Worm (Caenorhabditis elegans) whole organism, early embryonic: ENCODE measurements around the gene srx-9.

Experiments
- B0310.2 ChIP-seq: sonication (generic microtip); optimal IDR thresholded peaks from 2 replicates; lab custom pipeline; 2016; ENCODE audit warnings: mild to moderate bottlenecking, missing genetic modification characterization, missing compliant biosample characterization
- F13C5.2 ChIP-seq: sonication (generic microtip); optimal IDR thresholded peaks from 2 replicates; lab custom pipeline; 2017; ENCODE audit warnings: mild to moderate bottlenecking, missing genetic modification characterization, inconsistent platforms, missing compliant biosample characterization
- aly-1 ChIP-seq: sonication (generic microtip); optimal IDR thresholded peaks from 2 replicates; lab custom pipeline; 2016; ENCODE audit warnings: missing genetic modification characterization, missing compliant biosample characterization
- ama-1 ChIP-seq: fragments of 150-350 bp; optimal IDR thresholded peaks from 2 replicates; lab custom pipeline; 2014
- ceh-36 ChIP-seq: sonication (generic microtip); optimal IDR thresholded peaks from 2 replicates; lab custom pipeline; 2016; ENCODE audit warnings: missing genetic modification characterization, inconsistent platforms, missing compliant biosample characterization
- ets-7 ChIP-seq: sonication (generic microtip); optimal IDR thresholded peaks from 2 replicates; lab custom pipeline; 2016; ENCODE audit warnings: missing genotype, missing genetic modification characterization, missing compliant biosample characterization
- flt-1 ChIP-seq: fragments of 200-800 bp; sonication (Bioruptor generic); IDR thresholded peaks from 2 replicates; pipeline ENCODE4 v1.3.6; 2022; ENCODE audit warnings: missing genetic modification characterization, missing compliant biosample characterization
- pes-1 ChIP-seq: fragments of 200-800 bp; sonication (Bioruptor generic); IDR thresholded peaks from 2 replicates; pipeline ENCODE4 v1.3.6; 2022; ENCODE audit warnings: missing genetic modification reagents, missing genetic modification characterization, missing compliant biosample characterization
- sea-1 ChIP-seq: fragments of 200-800 bp; sonication (Bioruptor generic); conservative IDR thresholded peaks from 2 replicates; pipeline ENCODE4 v1.3.6; 2022; ENCODE audit warnings: missing genetic modification characterization, missing compliant biosample characterization
- tbx-37 ChIP-seq: fragments of 200-800 bp; sonication (Bioruptor generic); conservative IDR thresholded peaks from 2 replicates; pipeline ENCODE4 v1.3.6; 2022; ENCODE audit warnings: missing genetic modification reagents, missing genetic modification characterization, missing compliant biosample characterization
- tra-4 ChIP-seq: sonication (generic microtip); optimal IDR thresholded peaks from 2 replicates; lab custom pipeline; 2017; ENCODE audit warnings: missing genetic modification characterization, missing compliant biosample characterization

- no peak for TF ChIP-seq ama-1 (lab: Kevin White, UChicago)
- no peak for TF ChIP-seq F13C5.2 (tag; lab: Kevin White, UChicago)
- no peak for TF ChIP-seq ets-7 (tag; lab: Kevin White, UChicago)
- no peak for TF ChIP-seq B0310.2
- TF ChIP-seq pes-1: no peak
- no peak for TF ChIP-seq ceh-36 (tag; lab: Kevin White, UChicago)
- no peak for TF ChIP-seq aly-1 (tag; lab: Kevin White, UChicago)
- TF ChIP-seq flt-1 (GFP tag; lab: Robert Waterston, UW): no peak
- no peak for TF ChIP-seq tbx-37
- TF ChIP-seq sea-1 (GFP tag; lab: Robert Waterston, UW): no peak
- no peak for TF ChIP-seq tra-4
Measured at ce11 chrV:7416569-7416968, 21.3 kb upstream of the srx-9 start.
